Worm (Caenorhabditis elegans) whole organism, L1 larva: ENCODE results near the gene nlp-82.
A peak's percentile ranks its signal among the peaks of the same experiment; 100 is the strongest.

Experiments
- aly-2 ChIP-seq: fragments of 150-350 bp; optimal IDR thresholded peaks from 2 replicates; lab custom pipeline; 2014; ENCODE audit warnings: missing biosample characterization, missing genetic modification characterization
- dpl-1 ChIP-seq, 3 experiments: fragments of 150-350 bp in 2 of 3; sonication (generic microtip) in 1 of 3; optimal IDR thresholded peaks; 2 replicates each; lab custom pipeline; 2014 to 2017; ENCODE audit warnings: missing biosample characterization in 3 of 3, missing genetic modification characterization in 3 of 3, missing genetic modification reagents in 3 of 3
- mdl-1 ChIP-seq, 2 experiments: fragments of 150-350 bp; optimal IDR thresholded peaks; 2 replicates each; lab custom pipeline; 2014 to 2017; ENCODE audit warnings: missing biosample characterization in 2 of 2, missing genetic modification characterization in 2 of 2, inconsistent platforms in 1 of 2
- snpc-4 ChIP-seq: fragments of 150-350 bp; optimal IDR thresholded peaks from 2 replicates; lab custom pipeline; 2014; ENCODE audit warnings: missing biosample characterization, missing genetic modification characterization
- unc-62 ChIP-seq: fragments of 150-350 bp; optimal IDR thresholded peaks from 2 replicates; lab custom pipeline; 2014; ENCODE audit warnings: missing biosample characterization, missing genetic modification reagents, missing genetic modification characterization
- zag-1 ChIP-seq: fragments of 150-350 bp; optimal IDR thresholded peaks from 2 replicates; lab custom pipeline; 2014; ENCODE audit warnings: missing biosample characterization, missing genetic modification characterization

- TF ChIP-seq snpc-4 (tag; lab: Kevin White, UChicago) (no peak), dpl-1 (GFP tag; optimal IDR thresholded peaks at IDR 0.05; lab: Kevin White, UChicago) (peak in 2 of 3 experiments; percentile 11 to 46), unc-62 (GFP tag; lab: Kevin White, UChicago) (no peak), zag-1 (tag; lab: Kevin White, UChicago) (no peak), mdl-1 (tag; optimal IDR thresholded peaks at IDR 0.05; lab: Kevin White, UChicago) (no peak), aly-2 (peak; percentile 18)
These were observed 31.3 kb upstream of the nlp-82 start, which contains the start of gene mtrr-1 for ce11 chrII:9285171-9286025.
